Fruit fly (Drosophila melanogaster) whole organism, wandering third instar larva: ENCODE results near the gene kst.

ENCODE experiments used
- Abd-B ChIP-seq: fragments of >200 bp; optimal IDR thresholded peaks from 2 replicates; lab custom pipeline; 2017; ENCODE audit warnings: missing biosample characterization, missing genetic modification characterization
- N ChIP-seq: fragments of >200 bp; optimal IDR thresholded peaks from 2 replicates; lab custom pipeline; 2018; ENCODE audit warnings: missing biosample characterization, missing external identifiers, missing genetic modification characterization
- OdsH ChIP-seq: fragments of 200-800 bp; sonication (Bioruptor generic); optimal IDR thresholded peaks from 2 replicates; lab custom pipeline; 2016; ENCODE audit warnings: missing biosample characterization, mild to moderate bottlenecking, missing genetic modification characterization
- Vsx2 ChIP-seq: fragments of 200-300, 225-300 bp; sonication (Bioruptor generic); optimal IDR thresholded peaks from 2 replicates; lab custom pipeline; 2018; ENCODE audit warnings: missing biosample characterization, missing genetic modification characterization; ENCODE audit not compliant: partially characterized antibody
- ey ChIP-seq: fragments of 200-800 bp; sonication (Bioruptor generic); optimal IDR thresholded peaks from 2 replicates; lab custom pipeline; 2016; ENCODE audit warnings: missing biosample characterization, missing genetic modification characterization
- fru ChIP-seq: fragments of 200-800 bp; sonication (Bioruptor generic); optimal IDR thresholded peaks from 3 replicates; lab custom pipeline; 2016; ENCODE audit warnings: missing biosample characterization, mild to moderate bottlenecking, missing genetic modification characterization
- h ChIP-seq: fragments of 200-800 bp; sonication (Bioruptor generic); optimal IDR thresholded peaks from 3 replicates; lab custom pipeline; 2016; ENCODE audit warnings: missing biosample characterization, mild to moderate bottlenecking, missing genetic modification characterization
- lola ChIP-seq: fragments of >200 bp; optimal IDR thresholded peaks from 2 replicates; lab custom pipeline; 2017; ENCODE audit warnings: missing biosample characterization, missing genetic modification characterization
- rgr ChIP-seq: fragments of 200-800 bp; sonication (Bioruptor generic); optimal IDR thresholded peaks from 3 replicates; lab custom pipeline; 2016; ENCODE audit warnings: missing biosample characterization, mild to moderate bottlenecking, missing genetic modification characterization
- sage ChIP-seq: fragments of 200-800 bp; sonication (Bioruptor generic); optimal IDR thresholded peaks from 2 replicates; lab custom pipeline; 2016; ENCODE audit warnings: missing biosample characterization, mild to moderate bottlenecking, missing genetic modification characterization
- tai ChIP-seq: sonication (Bioruptor generic); optimal IDR thresholded peaks from 2 replicates; lab custom pipeline; 2016; ENCODE audit warnings: missing biosample characterization, missing genetic modification characterization
- usp ChIP-seq: fragments of >200 bp; optimal IDR thresholded peaks from 2 replicates; lab custom pipeline; 2017; ENCODE audit warnings: missing biosample characterization, missing genetic modification characterization

DNA sequence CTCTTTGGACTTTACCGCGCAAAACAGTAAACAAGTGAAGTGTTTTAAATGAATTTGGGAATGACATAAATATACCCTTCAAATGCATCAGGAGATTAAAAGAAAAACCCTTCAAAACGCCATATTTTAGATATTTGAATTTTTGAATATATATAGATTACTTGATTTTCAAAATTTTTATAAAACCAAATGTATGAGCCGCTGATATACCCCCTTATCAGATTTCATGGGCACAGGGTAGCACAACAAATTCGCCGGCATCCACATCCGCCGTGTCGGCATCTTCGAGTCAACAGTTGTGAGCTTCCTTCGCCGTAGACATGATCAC is 41.3 kb downstream of the kst start, which contains the start of gene Ids:
- TF ChIP-seq Abd-B (GFP tag; lab: Kevin White, UChicago) (no peak), h (GFP tag; lab: Kevin White, UChicago) (peak; percentile 82), lola (GFP tag; lab: Kevin White, UChicago) (no peak), usp (GFP tag; lab: Kevin White, UChicago) (no peak), fru (GFP tag; lab: Kevin White, UChicago) (peak; percentile 83), N (GFP tag; lab: Kevin White, UChicago) (no peak), Vsx2 (GFP tag; lab: Kevin White, UChicago) (no peak), tai (GFP tag; lab: Kevin White, UChicago) (no peak), ey (GFP tag; lab: Kevin White, UChicago) (peak; percentile 82), rgr (GFP tag; lab: Kevin White, UChicago) (peak; percentile 87), OdsH (GFP tag; lab: Kevin White, UChicago) (peak; percentile 84), sage (GFP tag; lab: Kevin White, UChicago) (peak; percentile 29)
